Fruit fly (Drosophila melanogaster) whole organism, embryonic: ENCODE measurements around the gene RpL24-like.

Experiments
- ATbp ChIP-seq: fragments of 200-800 bp; sonication (Bioruptor generic); optimal IDR thresholded peaks from 2 replicates; lab custom pipeline; 2017; ENCODE audit warnings: missing biosample characterization, mild to moderate bottlenecking, missing genetic modification characterization, missing genetic modification reagents
- CG10979 ChIP-seq: fragments of 200-800 bp; sonication (Bioruptor generic); optimal IDR thresholded peaks from 2 replicates; lab custom pipeline; 2018; ENCODE audit warnings: missing biosample characterization, mild to moderate bottlenecking, missing genetic modification characterization, moderate library complexity
- CG1233 ChIP-seq: fragments of 200-800 bp; sonication (Bioruptor generic); optimal IDR thresholded peaks from 4 replicates; lab custom pipeline; 2018; ENCODE audit warnings: missing biosample characterization, mild to moderate bottlenecking, missing genetic modification characterization
- CG13123 ChIP-seq: fragments of 200-800 bp; sonication (Bioruptor generic); optimal IDR thresholded peaks from 2 replicates; lab custom pipeline; 2016; ENCODE audit warnings: missing biosample characterization, missing genetic modification characterization
- CG13624 ChIP-seq: fragments of 200-800 bp; sonication (Bioruptor generic); optimal IDR thresholded peaks from 2 replicates; lab custom pipeline; 2016; ENCODE audit warnings: missing biosample characterization, missing genetic modification characterization
- CG14860 ChIP-seq: fragments of 200-800 bp; sonication (Bioruptor generic); IDR thresholded peaks from 3 replicates; pipeline ENCODE4 v1.3.6; 2022; ENCODE audit warnings: missing biosample characterization, missing genetic modification characterization; ENCODE audit not compliant: partially characterized antibody
- CG1603 ChIP-seq: fragments of 200-800 bp; sonication (Bioruptor generic); optimal IDR thresholded peaks from 2 replicates; lab custom pipeline; 2019; ENCODE audit warnings: missing biosample characterization, mild to moderate bottlenecking, missing genetic modification characterization, moderate library complexity
- CG17612 ChIP-seq: fragments of 200-800 bp; sonication (Bioruptor generic); IDR thresholded peaks from 2 replicates; pipeline ENCODE4 v1.3.6; 2022; ENCODE audit warnings: missing biosample characterization, missing genetic modification characterization
- CG30020 ChIP-seq: fragments of 200-800 bp; optimal IDR thresholded peaks from 2 replicates; lab custom pipeline; 2019; ENCODE audit warnings: missing biosample characterization, mild to moderate bottlenecking, missing genetic modification characterization, moderate library complexity
- CG34422 ChIP-seq: fragments of 200-800 bp; sonication (Bioruptor generic); IDR thresholded peaks from 3 replicates; pipeline ENCODE4 v1.3.6; 2022; ENCODE audit warnings: missing biosample characterization, missing genetic modification characterization
- CG42726 ChIP-seq: fragments of 200-800 bp; sonication (Bioruptor generic); IDR thresholded peaks from 2 replicates; pipeline ENCODE4 v1.3.6; 2022; ENCODE audit warnings: missing biosample characterization, missing genetic modification characterization; ENCODE audit not compliant: partially characterized antibody
- CG4707 ChIP-seq: fragments of 200-800 bp; sonication (Bioruptor generic); optimal IDR thresholded peaks from 2 replicates; lab custom pipeline; 2018; ENCODE audit warnings: missing biosample characterization, mild to moderate bottlenecking, missing genetic modification characterization, moderate library complexity
- CG6175 ChIP-seq: fragments of 200-800 bp; sonication (Bioruptor generic); IDR thresholded peaks from 3 replicates; pipeline ENCODE4 v1.3.6; 2022; ENCODE audit warnings: missing biosample characterization, missing genetic modification characterization
- CG7357 ChIP-seq: fragments of 200-800 bp; sonication (Bioruptor generic); IDR thresholded peaks from 3 replicates; pipeline ENCODE4 v1.3.6; 2022; ENCODE audit warnings: missing biosample characterization, missing genetic modification characterization
- CG7786 ChIP-seq: fragments of 200-800 bp; sonication (Bioruptor generic); optimal IDR thresholded peaks from 2 replicates; lab custom pipeline; 2016; ENCODE audit warnings: missing biosample characterization, missing genetic modification characterization
- Camta ChIP-seq: fragments of 200-800 bp; sonication (Bioruptor generic); optimal IDR thresholded peaks from 2 replicates; lab custom pipeline; 2016; ENCODE audit warnings: missing biosample characterization, missing genetic modification characterization
- Dll ChIP-seq: fragments of 200-800 bp; sonication (Bioruptor generic); IDR thresholded peaks from 4 replicates; pipeline ENCODE4 v1.3.6; 2022; ENCODE audit warnings: missing biosample characterization, missing genetic modification characterization; ENCODE audit not compliant: partially characterized antibody
- Dref ChIP-seq: fragments of 200-800 bp; sonication (Bioruptor generic); IDR thresholded peaks from 2 replicates; pipeline ENCODE4 v1.3.6; 2022; ENCODE audit warnings: missing biosample characterization, missing genetic modification characterization
- Drgx ChIP-seq: fragments of 200-800 bp; sonication (Bioruptor generic); IDR thresholded peaks from 2 replicates; pipeline ENCODE4 v1.3.6; 2022; ENCODE audit warnings: missing biosample characterization, missing genetic modification characterization
- E2f2 ChIP-seq: fragments of 200-800 bp; sonication (Bioruptor generic); IDR thresholded peaks from 2 replicates; pipeline ENCODE4 v1.3.6; 2022; ENCODE audit warnings: missing biosample characterization, missing genetic modification characterization
- Fer1 ChIP-seq: fragments of 200-800 bp; sonication (Bioruptor generic); optimal IDR thresholded peaks from 2 replicates; lab custom pipeline; 2017; ENCODE audit warnings: missing biosample characterization, mild to moderate bottlenecking, missing genetic modification characterization
- HmgZ ChIP-seq: fragments of 200-800 bp; sonication (Bioruptor generic); optimal IDR thresholded peaks from 2 replicates; lab custom pipeline; 2018; ENCODE audit warnings: missing biosample characterization, mild to moderate bottlenecking, missing genetic modification characterization
- Lhr ChIP-seq: fragments of 200-800 bp; sonication (Bioruptor generic); optimal IDR thresholded peaks from 3 replicates; lab custom pipeline; 2017; ENCODE audit warnings: mild to moderate bottlenecking, missing biosample characterization, missing genetic modification reagents, missing genetic modification characterization
- Med ChIP-seq: fragments of 200-800 bp; sonication (Bioruptor generic); peaks from one replicate; lab custom pipeline; 2016; ENCODE audit warnings: missing biosample characterization, missing genetic modification characterization, mild to moderate bottlenecking, inconsistent platforms, moderate library complexity
- Mes4 ChIP-seq: fragments of 200-800 bp; sonication (Bioruptor generic); optimal IDR thresholded peaks from 2 replicates; lab custom pipeline; 2016; ENCODE audit warnings: missing biosample characterization, missing genetic modification characterization
- NFAT ChIP-seq: fragments of 200-800 bp; sonication (Bioruptor generic); IDR thresholded peaks from 2 replicates; pipeline ENCODE4 v1.3.6; 2022; ENCODE audit warnings: missing biosample characterization, missing genetic modification characterization
- Nf-YB ChIP-seq: fragments of 200-800 bp; sonication (Bioruptor generic); optimal IDR thresholded peaks from 3 replicates; lab custom pipeline; 2019; ENCODE audit warnings: missing biosample characterization, mild to moderate bottlenecking, missing genetic modification characterization, moderate library complexity
- Sry-δ ChIP-seq: fragments of 200-800 bp; sonication (Bioruptor generic); optimal IDR thresholded peaks from 2 replicates; lab custom pipeline; 2016; ENCODE audit warnings: missing biosample characterization, missing genetic modification characterization
- Taf1 ChIP-seq: fragments of 200-800 bp; sonication (Bioruptor generic); IDR thresholded peaks from 2 replicates; pipeline ENCODE4 v1.3.6; 2022; ENCODE audit warnings: missing biosample characterization, missing genetic modification characterization
- Tbp ChIP-seq: fragments of >200 bp; optimal IDR thresholded peaks from 2 replicates; lab custom pipeline; 2018; ENCODE audit warnings: missing biosample characterization, missing genetic modification characterization
- Trl ChIP-seq, 3 experiments: fragments of >200 bp in 2 of 3; fragments of 200-800 bp in 1 of 3; sonication (Bioruptor generic) in 1 of 3; optimal IDR thresholded peaks; 2 replicates in 1 of 3; 3 replicates in 2 of 3; lab custom pipeline; 2016 to 2017; ENCODE audit warnings: missing biosample characterization in 1 of 3, missing genetic modification characterization in 1 of 3
- Usf ChIP-seq: fragments of 200-800 bp; sonication (Bioruptor generic); optimal IDR thresholded peaks from 2 replicates; lab custom pipeline; 2017; ENCODE audit warnings: missing genotype, missing biosample characterization, missing genetic modification characterization
- YL-1 ChIP-seq: fragments of 200-800 bp; sonication (Bioruptor generic); optimal IDR thresholded peaks from 3 replicates; lab custom pipeline; 2017; ENCODE audit warnings: missing biosample characterization, mild to moderate bottlenecking, missing genetic modification characterization
- al ChIP-seq: fragments of 200-800 bp; sonication (Bioruptor generic); IDR thresholded peaks from 2 replicates; pipeline ENCODE4 v1.3.6; 2022; ENCODE audit warnings: missing biosample characterization, missing genetic modification characterization
- ash1 ChIP-seq: fragments of 200-800 bp; sonication (Bioruptor generic); optimal IDR thresholded peaks from 2 replicates; lab custom pipeline; 2018; ENCODE audit warnings: missing biosample characterization, mild to moderate bottlenecking, missing genetic modification characterization
- ato ChIP-seq: fragments of 200-800 bp; sonication (Bioruptor generic); IDR thresholded peaks from 2 replicates; pipeline ENCODE4 v1.3.6; 2022; ENCODE audit warnings: missing biosample characterization, missing genetic modification characterization; ENCODE audit not compliant: partially characterized antibody
- bcd ChIP-seq: fragments of 200-800 bp; sonication (Bioruptor generic); optimal IDR thresholded peaks from 2 replicates; lab custom pipeline; 2017; ENCODE audit warnings: missing biosample characterization, mild to moderate bottlenecking, missing genetic modification characterization
- cato ChIP-seq: fragments of 200-800 bp; sonication (Bioruptor generic); optimal IDR thresholded peaks from 2 replicates; lab custom pipeline; 2016; ENCODE audit warnings: missing biosample characterization, missing genetic modification characterization, borderline replicate concordance
- chinmo ChIP-seq: fragments of 200-800 bp; sonication (Bioruptor generic); IDR thresholded peaks from 4 replicates; pipeline ENCODE4 v1.3.6; 2022; ENCODE audit warnings: missing biosample characterization, missing genetic modification characterization; ENCODE audit not compliant: partially characterized antibody
- gfzf ChIP-seq: fragments of 200-800 bp; sonication (Bioruptor generic); optimal IDR thresholded peaks from 2 replicates; lab custom pipeline; 2016; ENCODE audit warnings: missing biosample characterization, mild to moderate bottlenecking, missing genetic modification characterization, moderate library complexity
- inv ChIP-seq: fragments of 200-800 bp; sonication (Bioruptor generic); IDR thresholded peaks from 2 replicates; pipeline ENCODE4 v1.3.6; 2022; ENCODE audit warnings: missing biosample characterization, missing genetic modification characterization; ENCODE audit not compliant: partially characterized antibody
- lov ChIP-seq, 2 experiments: fragments of 200-800 bp in 1 of 2; fragments of >200 bp in 1 of 2; sonication (Bioruptor generic) in 1 of 2; IDR thresholded peaks in 1 of 2; optimal IDR thresholded peaks in 1 of 2; 2 replicates in 1 of 2; 3 replicates in 1 of 2; pipeline versions ENCODE4 v1.3.6 to Lab custom; 2017 to 2022; ENCODE audit warnings: missing biosample characterization in 1 of 2, missing genetic modification characterization in 1 of 2
- ranshi ChIP-seq: fragments of 200-800 bp; sonication (Bioruptor generic); IDR thresholded peaks from 2 replicates; pipeline ENCODE4 v1.3.6; 2022; ENCODE audit warnings: missing biosample characterization, missing genetic modification characterization
- row ChIP-seq: fragments of 200-800 bp; sonication (Bioruptor generic); IDR thresholded peaks from 3 replicates; pipeline ENCODE4 v1.3.6; 2022; ENCODE audit warnings: missing biosample characterization, missing genetic modification characterization
- slbo ChIP-seq: fragments of 200-800 bp; sonication (Bioruptor generic); IDR thresholded peaks from 2 replicates; pipeline ENCODE4 v1.3.6; 2022; ENCODE audit warnings: missing biosample characterization, missing genetic modification characterization
- stwl ChIP-seq: fragments of 200-800 bp; sonication (Bioruptor generic); optimal IDR thresholded peaks from 3 replicates; lab custom pipeline; 2018; ENCODE audit warnings: missing biosample characterization, mild to moderate bottlenecking, missing genetic modification characterization, moderate library complexity
- ttk ChIP-seq: fragments of 200-800 bp; sonication (Bioruptor generic); IDR thresholded peaks from 2 replicates; pipeline ENCODE4 v2.1.2; 2022; ENCODE audit warnings: missing biosample characterization, missing genetic modification characterization
- vnd ChIP-seq: fragments of 200-800 bp; sonication (Bioruptor generic); IDR thresholded peaks from 3 replicates; pipeline ENCODE4 v1.3.6; 2022; ENCODE audit warnings: missing biosample characterization, missing genetic modification characterization; ENCODE audit not compliant: partially characterized antibody
- wor ChIP-seq: fragments of 200-800 bp; sonication (Bioruptor generic); IDR thresholded peaks from 2 replicates; pipeline ENCODE4 v1.3.6; 2022; ENCODE audit warnings: missing biosample characterization, missing genetic modification characterization

RpL24-like gene

dm6 chr3R:11431395-11431977 lies at the start of gene RpL24-like, which contains the start of gene CG5276:
TSS of gene RpL24-like (minus strand) at chr3R:11431582.
TSS of gene CG5276 (plus strand) at chr3R:11431738.
- peak; percentile 11 for TF ChIP-seq CG10979 (tag; lab: Kevin White, UChicago)
- TF ChIP-seq CG13624: peak; percentile 61
- TF ChIP-seq chinmo (GFP tag; lab: Robert Waterston, UW): 0 out of 4 replicates have a peak, but pooled peaks have one; percentile 60
- TF ChIP-seq ATbp (GFP tag; lab: Kevin White, UChicago): no peak
- TF ChIP-seq CG7357 (GFP tag; lab: Robert Waterston, UW): peak; percentile 55; the same call in 1 of the 3 replicates
- TF ChIP-seq bcd: no peak
- TF ChIP-seq Med (GFP tag; lab: Kevin White, UChicago): peak; percentile 39
- TF ChIP-seq CG14860 (GFP tag; lab: Robert Waterston, UW): peak; percentile 52; the same call in 1 of the 3 replicates
- peak; percentile 83 for TF ChIP-seq CG1603
- peak; percentile 87 for TF ChIP-seq YL-1 (GFP tag; lab: Kevin White, UChicago)
- TF ChIP-seq CG1233 (GFP tag; lab: Kevin White, UChicago): peak; percentile 35
- TF ChIP-seq E2f2 (GFP tag; lab: Robert Waterston, UW): peak; percentile 55
- TF ChIP-seq CG6175 (GFP tag; lab: Robert Waterston, UW): no peak
- peak; percentile 80 for TF ChIP-seq Sry-δ (GFP tag; lab: Kevin White, UChicago)
- no peak for TF ChIP-seq Usf
- 0 out of 2 replicates have a peak, but pooled peaks have one; percentile 24 for TF ChIP-seq inv (GFP tag; lab: Robert Waterston, UW)
- peak; percentile 54 for TF ChIP-seq row
- no peak for TF ChIP-seq lov (optimal IDR thresholded peaks at IDR 0.05; lab: Kevin White, UChicago)
- TF ChIP-seq lov (GFP tag; IDR thresholded peaks at IDR 0.05; lab: Robert Waterston, UW): no peak
- TF ChIP-seq Nf-YB (GFP tag; lab: Kevin White, UChicago): peak; percentile 9
- TF ChIP-seq Trl (optimal IDR thresholded peaks at IDR 0.05; lab: Kevin White, UChicago): no peak
- TF ChIP-seq Trl (GFP tag; optimal IDR thresholded peaks at IDR 0.05; lab: Kevin White, UChicago): no peak
- 0 out of 2 replicates have a peak, but pooled peaks have one; percentile 18 for TF ChIP-seq CG42726 (GFP tag; lab: Robert Waterston, UW)
- no peak for TF ChIP-seq CG7786 (GFP tag; lab: Kevin White, UChicago)
- no peak for TF ChIP-seq ttk (GFP tag; lab: Robert Waterston, UW)
- peak; percentile 77 for TF ChIP-seq Dll (GFP tag; lab: Robert Waterston, UW)
- TF ChIP-seq CG34422 (GFP tag; lab: Robert Waterston, UW): peak; percentile 74; the same call in 1 of the 3 replicates
- no peak for TF ChIP-seq CG17612 (GFP tag; lab: Robert Waterston, UW)
- TF ChIP-seq Dref: peak; percentile 80
- TF ChIP-seq CG4707 (GFP tag; lab: Kevin White, UChicago): no peak
- peak; percentile 65 for TF ChIP-seq vnd (GFP tag; lab: Robert Waterston, UW)
- TF ChIP-seq cato: no peak
- TF ChIP-seq ranshi (GFP tag; lab: Robert Waterston, UW): no peak
- peak; percentile 74 for TF ChIP-seq gfzf (GFP tag; lab: Kevin White, UChicago)
- TF ChIP-seq ato (GFP tag; lab: Robert Waterston, UW): no peak
- TF ChIP-seq Lhr: peak; percentile 30
- no peak for TF ChIP-seq al (GFP tag; lab: Robert Waterston, UW)
- TF ChIP-seq Drgx: no peak
- TF ChIP-seq CG13123 (GFP tag; lab: Kevin White, UChicago): no peak
- TF ChIP-seq CG30020 (tag; lab: Kevin White, UChicago): peak; percentile 83
- TF ChIP-seq NFAT (GFP tag; lab: Robert Waterston, UW): no peak
- TF ChIP-seq Taf1 (GFP tag; lab: Robert Waterston, UW): no peak
- no peak for TF ChIP-seq wor (GFP tag; lab: Robert Waterston, UW)
- no peak for TF ChIP-seq slbo (GFP tag; lab: Robert Waterston, UW)
- TF ChIP-seq ash1 (GFP tag; lab: Kevin White, UChicago): no peak
- peak; percentile 16 for TF ChIP-seq Fer1
- TF ChIP-seq Mes4 (GFP tag; lab: Kevin White, UChicago): no peak
- TF ChIP-seq stwl (tag; lab: Kevin White, UChicago): peak; percentile 35
- TF ChIP-seq HmgZ (tag; lab: Kevin White, UChicago): peak; percentile 54
- no peak for TF ChIP-seq Camta
- TF ChIP-seq Tbp (GFP tag; lab: Kevin White, UChicago): peak; percentile 76
